Comparison of ENCODE assay signal across 2 worm cellular contexts in the genomic region with DNA sequence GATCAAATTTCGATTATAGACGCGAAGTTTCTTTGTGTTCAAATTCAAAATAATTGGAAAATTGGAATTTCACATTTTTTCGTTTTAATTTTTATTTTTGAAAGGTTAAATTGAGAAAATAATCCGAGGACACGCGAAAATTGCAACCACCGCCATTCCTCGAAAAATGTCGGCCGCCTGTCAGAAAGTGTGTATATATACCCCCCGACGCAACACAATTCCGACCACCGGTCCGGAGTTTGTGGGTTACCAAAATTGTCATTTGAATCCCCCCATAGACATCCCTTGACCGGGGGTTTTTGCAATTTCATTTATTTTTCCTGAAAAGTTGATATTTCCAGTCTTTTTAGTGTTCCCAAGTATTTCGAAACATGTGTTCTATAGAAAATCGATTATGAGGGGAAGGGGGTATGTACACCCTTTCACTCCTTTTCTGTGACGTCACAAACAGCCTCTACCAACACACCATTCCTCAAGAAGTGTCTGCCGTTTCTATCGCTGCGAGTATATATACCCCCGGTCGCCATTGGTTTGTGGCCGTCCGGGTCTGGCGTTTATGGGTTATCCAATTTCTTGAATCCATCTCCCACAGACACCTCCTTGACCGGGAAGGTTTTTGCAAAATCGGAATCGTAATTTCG.
A peak's percentile ranks its signal among the peaks of the same experiment; 100 is the strongest.
TF ChIP-seq lines count a peak whose summit lies in the region.

A gene (minus strand): TSS at position 51 of the 641 bp plus-strand sequence.

TF ChIP-seq in whole organism, L4 larva, 104 proteins besides CTCF, POLR2A, EP300 and RAD21 (continued from another document):
- TF ChIP-seq F49E8.2 (tag; optimal IDR thresholded peaks at IDR 0.05; lab: Kevin White, UChicago; ENCODE audit: borderline replicate concordance) (peak; percentile 21), nhr-41 (GFP tag; IDR thresholded peaks at IDR 0.05; lab: Robert Waterston, UW) (peak; percentile 17; the same call in 1 of the 2 replicates), ces-1 (GFP tag; optimal IDR thresholded peaks at IDR 0.05; lab: Kevin White, UChicago) (no peak), lin-29 (GFP tag; IDR thresholded peaks at IDR 0.05; lab: Robert Waterston, UW) (peak; percentile 38; the same call in 1 of the 2 replicates), pha-4 (GFP tag; IDR thresholded peaks at IDR 0.05; lab: Robert Waterston, UW) (peak; percentile 83), pha-4 (tag; optimal IDR thresholded peaks at IDR 0.05; lab: Kevin White, UChicago) (no peak), sdz-12 (GFP tag; optimal IDR thresholded peaks at IDR 0.05; lab: Kevin White, UChicago) (no peak), lir-3 (tag; optimal IDR thresholded peaks at IDR 0.05; lab: Kevin White, UChicago) (peak; percentile 77), cey-2 (tag; optimal IDR thresholded peaks at IDR 0.05; lab: Kevin White, UChicago; ENCODE audit: borderline replicate concordance, insufficient read depth) (peak; percentile 35), arid-1 (GFP tag; conservative IDR thresholded peaks at IDR 0.05; lab: Robert Waterston, UW) (peak; percentile 62; the same call in 1 of the 2 replicates), nhr-237 (tag; optimal IDR thresholded peaks at IDR 0.05; lab: Kevin White, UChicago) (no peak), nhr-102 (tag; optimal IDR thresholded peaks at IDR 0.05; lab: Kevin White, UChicago) (peak; percentile 92), T26A8.4 (GFP tag; IDR thresholded peaks at IDR 0.05; lab: Robert Waterston, UW) (peak; percentile 92), ceh-20 (GFP tag; IDR thresholded peaks at IDR 0.05; lab: Robert Waterston, UW) (no peak; the same call in 1 of the 2 replicates), zip-11 (GFP tag; IDR thresholded peaks at IDR 0.05; lab: Robert Waterston, UW) (no peak), mes-2 (tag; optimal IDR thresholded peaks at IDR 0.05; lab: Kevin White, UChicago; ENCODE audit: poor library complexity, severe bottlenecking) (peak; percentile 74), saeg-2 (GFP tag; IDR thresholded peaks at IDR 0.05; lab: Robert Waterston, UW) (peak; percentile 71; the same call in 1 of the 2 replicates), dve-1 (tag; optimal IDR thresholded peaks at IDR 0.05; lab: Kevin White, UChicago; ENCODE audit: insufficient read depth) (peak; percentile 95), nhr-10 (tag; optimal IDR thresholded peaks at IDR 0.05; lab: Kevin White, UChicago) (no peak), egl-43 (GFP tag; IDR thresholded peaks at IDR 0.05; lab: Robert Waterston, UW) (peak; percentile 67), ceh-62 (tag; optimal IDR thresholded peaks at IDR 0.05; lab: Kevin White, UChicago) (peak; percentile 23), hmg-1.1 (GFP tag; IDR thresholded peaks at IDR 0.05; lab: Robert Waterston, UW) (peak; percentile 87), skn-1 (tag; optimal IDR thresholded peaks at IDR 0.05; lab: Kevin White, UChicago) (no peak), fos-1 (tag; optimal IDR thresholded peaks at IDR 0.05; lab: Kevin White, UChicago) (no peak), ceh-28 (tag; optimal IDR thresholded peaks at IDR 0.05; lab: Kevin White, UChicago) (peak; percentile 35), hif-1 (tag; optimal IDR thresholded peaks at IDR 0.05; lab: Kevin White, UChicago) (peak in 1 of 2 experiments; percentile 65), F26F4.8 (GFP tag; conservative IDR thresholded peaks at IDR 0.05; lab: Robert Waterston, UW) (peak; percentile 4; the same call in 1 of the 2 replicates), nhr-6 (tag; optimal IDR thresholded peaks at IDR 0.05; lab: Kevin White, UChicago) (peak; percentile 46), D1046.2 (GFP tag; IDR thresholded peaks at IDR 0.05; lab: Robert Waterston, UW) (peak; percentile 71; the same call in 1 of the 2 replicates), jun-1 (tag; optimal IDR thresholded peaks at IDR 0.05; lab: Kevin White, UChicago) (no peak), daf-8 (GFP tag; IDR thresholded peaks at IDR 0.05; lab: Robert Waterston, UW) (no peak), php-3 (GFP tag; IDR thresholded peaks at IDR 0.05; lab: Robert Waterston, UW) (peak; percentile 55; the same call in 1 of the 2 replicates), ztf-11 (tag; optimal IDR thresholded peaks at IDR 0.05; lab: Kevin White, UChicago) (no peak), madf-5 (GFP tag; IDR thresholded peaks at IDR 0.05; lab: Robert Waterston, UW) (0 out of 4 replicates have a peak, but pooled peaks have one; percentile 42 to 56), nhr-77 (tag; optimal IDR thresholded peaks at IDR 0.05; lab: Kevin White, UChicago) (peak; percentile 39), ZK337.2 (GFP tag; IDR thresholded peaks at IDR 0.05; lab: Robert Waterston, UW) (peak; percentile 61; the same call in 1 of the 2 replicates), tag-97 (GFP tag; IDR thresholded peaks at IDR 0.05; lab: Robert Waterston, UW) (no peak), ZK546.5 (tag; optimal IDR thresholded peaks at IDR 0.05; lab: Kevin White, UChicago) (no peak), lin-1 (GFP tag; IDR thresholded peaks at IDR 0.05; lab: Robert Waterston, UW) (peak; percentile 78), lin-38 (GFP tag; IDR thresholded peaks at IDR 0.05; lab: Robert Waterston, UW) (peak; percentile 79), dpl-1 (GFP tag; optimal IDR thresholded peaks at IDR 0.05; lab: Kevin White, UChicago) (peak; percentile 42), Y75B8A.6 (GFP tag; IDR thresholded peaks at IDR 0.05; lab: Robert Waterston, UW) (no peak), Y5F2A.4 (GFP tag; optimal IDR thresholded peaks at IDR 0.05; lab: Kevin White, UChicago) (peak; percentile 49), hlh-30 (tag; optimal IDR thresholded peaks at IDR 0.05; lab: Kevin White, UChicago; ENCODE audit: insufficient read depth) (peak; percentile 64), snpc-4 (tag; optimal IDR thresholded peaks at IDR 0.05; lab: Kevin White, UChicago) (peak; percentile 98), R02D3.7 (tag; optimal IDR thresholded peaks at IDR 0.05; lab: Kevin White, UChicago) (no peak), aha-1 (tag; lab: Kevin White, UChicago) (peak; percentile 14), egl-27 (tag; optimal IDR thresholded peaks at IDR 0.05; lab: Kevin White, UChicago) (no peak), tra-1 (GFP tag; IDR thresholded peaks at IDR 0.05; lab: Robert Waterston, UW) (peak; percentile 71; the same call in 1 of the 2 replicates), unc-62 (GFP tag; optimal IDR thresholded peaks at IDR 0.05 in 1 of 2; lab: Kevin White, UChicago) (peak in 1 of 2 experiments; percentile 93), unc-62 (tag; optimal IDR thresholded peaks at IDR 0.05; lab: Kevin White, UChicago) (no peak), nhr-76 (tag; optimal IDR thresholded peaks at IDR 0.05; lab: Kevin White, UChicago) (no peak), attf-4 (tag; optimal IDR thresholded peaks at IDR 0.05; lab: Kevin White, UChicago) (no peak), unc-39 (tag; optimal IDR thresholded peaks at IDR 0.05; lab: Kevin White, UChicago) (no peak), vab-7 (GFP tag; IDR thresholded peaks at IDR 0.05; lab: Robert Waterston, UW) (peak; percentile 77)

TF ChIP-seq in whole organism, late embryonic, 69 proteins besides CTCF, POLR2A, EP300 and RAD21 (continued from another document):
- TF ChIP-seq elt-4 (tag; optimal IDR thresholded peaks at IDR 0.05; lab: Kevin White, UChicago) (peak; percentile 8), F13H6.1 (tag; optimal IDR thresholded peaks at IDR 0.05; lab: Kevin White, UChicago) (peak; percentile 87), ceh-22 (tag; optimal IDR thresholded peaks at IDR 0.05; lab: Kevin White, UChicago) (no peak), ceh-48 (tag; optimal IDR thresholded peaks at IDR 0.05; lab: Kevin White, UChicago) (peak; percentile 89), hlh-6 (tag; optimal IDR thresholded peaks at IDR 0.05; lab: Kevin White, UChicago) (peak; percentile 94), hlh-13 (GFP tag; optimal IDR thresholded peaks at IDR 0.05; lab: Kevin White, UChicago) (peak; percentile 85), ceh-14 (tag; optimal IDR thresholded peaks at IDR 0.05; lab: Kevin White, UChicago) (peak; percentile 95), pax-1 (tag; optimal IDR thresholded peaks at IDR 0.05; lab: Kevin White, UChicago) (no peak), ceh-2 (tag; optimal IDR thresholded peaks at IDR 0.05; lab: Kevin White, UChicago) (peak; percentile 87), lim-6 (tag; optimal IDR thresholded peaks at IDR 0.05; lab: Kevin White, UChicago) (peak; percentile 81), nhr-232 (tag; optimal IDR thresholded peaks at IDR 0.05; lab: Kevin White, UChicago) (peak; percentile 91), dmd-4 (tag; optimal IDR thresholded peaks at IDR 0.05; lab: Kevin White, UChicago; ENCODE audit: borderline replicate concordance) (peak; percentile 87)
